Fruit fly (Drosophila melanogaster): ENCODE measurements around the gene Bmcp.

dm6 chr3L:11717993-11718392 is 2.7 kb upstream of the Bmcp start:
- TF ChIP-seq dsx (GFP tag; optimal IDR thresholded peaks at IDR 0.05; ENCODE audit: poor library complexity, severe bottlenecking), result no peak
- no peak for TF ChIP-seq CG3919 (GFP tag; optimal IDR thresholded peaks at IDR 0.05)
- TF ChIP-seq Lpt (GFP tag; optimal IDR thresholded peaks at IDR 0.05), result no peak
- no peak for TF ChIP-seq CG8119 (GFP tag; IDR thresholded peaks at IDR 0.05)
- no peak for TF ChIP-seq CG11294 (GFP tag; IDR thresholded peaks at IDR 0.05)
- TF ChIP-seq CG7368 (GFP tag; optimal IDR thresholded peaks at IDR 0.05), result no peak
- TF ChIP-seq Met (GFP tag; optimal IDR thresholded peaks at IDR 0.05), result no peak
- TF ChIP-seq OdsH (GFP tag; optimal IDR thresholded peaks at IDR 0.05), result no peak
- TF ChIP-seq dac (GFP tag; optimal IDR thresholded peaks at IDR 0.05), result no peak
- no peak for TF ChIP-seq Hr4 (GFP tag; optimal IDR thresholded peaks at IDR 0.05)
- TF ChIP-seq Eip78C (GFP tag), result no peak
- TF ChIP-seq CG10631 (GFP tag; optimal IDR thresholded peaks at IDR 0.05), result no peak
